Fruit fly (Drosophila melanogaster) whole organism, embryonic: ENCODE results near the gene SuUR.

ENCODE experiments used
- BtbVII ChIP-seq: fragments of 200-800 bp; sonication (Bioruptor generic); optimal IDR thresholded peaks from 3 replicates; lab custom pipeline; 2017; ENCODE audit warnings: missing biosample characterization, mild to moderate bottlenecking, missing genetic modification characterization
- CG14050 ChIP-seq: fragments of 200-800 bp; sonication (Bioruptor generic); IDR thresholded peaks from 3 replicates; pipeline ENCODE4 v1.3.6; 2022; ENCODE audit warnings: missing biosample characterization, missing genetic modification characterization
- CG5180 ChIP-seq: fragments of 200-800 bp; sonication (Bioruptor generic); optimal IDR thresholded peaks from 3 replicates; lab custom pipeline; 2017; ENCODE audit warnings: missing biosample characterization, missing genetic modification characterization, mild to moderate bottlenecking, moderate library complexity, missing genetic modification reagents
- CG6654 ChIP-seq: fragments of 200-800 bp; sonication (Bioruptor generic); optimal IDR thresholded peaks from 2 replicates; lab custom pipeline; 2017; ENCODE audit warnings: missing biosample characterization, mild to moderate bottlenecking, missing genetic modification characterization
- CG8089 ChIP-seq: fragments of 200-800 bp; sonication (Bioruptor generic); optimal IDR thresholded peaks from 3 replicates; lab custom pipeline; 2016; ENCODE audit warnings: missing biosample characterization, missing genetic modification characterization
- H15 ChIP-seq: fragments of 200-800 bp; sonication (Bioruptor generic); IDR thresholded peaks from 3 replicates; pipeline ENCODE4 v1.3.6; 2022; ENCODE audit warnings: missing biosample characterization, missing genetic modification characterization
- Hr39 ChIP-seq: fragments of >200 bp; optimal IDR thresholded peaks from 2 replicates; lab custom pipeline; 2017
- dmrt11E ChIP-seq: fragments of 200-800 bp; sonication (Bioruptor generic); optimal IDR thresholded peaks from 3 replicates; lab custom pipeline; 2018; ENCODE audit warnings: missing biosample characterization, mild to moderate bottlenecking, missing genetic modification characterization, moderate library complexity
- nerfin-1 ChIP-seq: fragments of 200-800 bp; sonication (Bioruptor generic); optimal IDR thresholded peaks from 3 replicates; lab custom pipeline; 2019; ENCODE audit warnings: missing biosample characterization, mild to moderate bottlenecking, missing genetic modification characterization, moderate library complexity
- pan ChIP-seq, 4 experiments: fragments of >200 bp in 3 of 4; fragments of 200-800 bp in 1 of 4; sonication (Bioruptor generic) in 1 of 4; optimal IDR thresholded peaks in 3 of 4; IDR thresholded peaks in 1 of 4; 2 replicates each; pipeline versions ENCODE4 v1.3.6 to Lab custom; 2017 to 2022; ENCODE audit warnings: missing biosample characterization in 2 of 4, missing genetic modification characterization in 2 of 4, mixed read lengths in 1 of 4
- twi ChIP-seq: fragments of 200-800 bp; optimal IDR thresholded peaks from 2 replicates; lab custom pipeline; 2019; ENCODE audit warnings: missing biosample characterization, mild to moderate bottlenecking, missing genetic modification characterization, moderate library complexity
- vfl ChIP-seq: fragments of 200-800 bp; sonication (Bioruptor generic); optimal IDR thresholded peaks from 2 replicates; lab custom pipeline; 2016; ENCODE audit warnings: missing biosample characterization, missing genetic modification characterization

DNA sequence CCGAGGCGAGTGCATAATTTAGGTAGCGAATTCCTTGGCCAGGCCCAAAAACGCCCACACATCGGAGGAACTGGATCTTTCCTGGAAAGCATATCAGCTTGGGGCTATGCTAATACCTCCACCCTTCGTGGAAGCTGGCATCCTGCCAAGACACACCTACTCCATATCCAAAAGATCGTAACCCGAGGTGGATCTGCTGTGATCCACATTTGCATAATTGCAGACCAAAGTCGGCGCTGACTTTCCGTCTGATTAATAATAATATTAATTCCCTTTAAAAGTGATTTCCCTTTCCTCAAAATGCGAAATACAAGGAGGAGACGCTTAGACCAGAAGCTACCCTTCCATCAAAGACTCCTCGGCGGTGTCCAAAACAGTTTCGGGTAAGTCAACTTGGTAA lies 39.5 kb upstream of the SuUR start, which contains the start of gene CG32079:
- TF ChIP-seq vfl: no peak
- TF ChIP-seq nerfin-1: no peak
- TF ChIP-seq CG5180: no peak
- no peak for TF ChIP-seq BtbVII (GFP tag; lab: Kevin White, UChicago)
- no peak for TF ChIP-seq pan (optimal IDR thresholded peaks at IDR 0.05; lab: Kevin White, UChicago)
- no peak for TF ChIP-seq pan (GFP tag; optimal IDR thresholded peaks at IDR 0.05 in 1 of 2, IDR thresholded peaks at IDR 0.05 in 1 of 2)
- TF ChIP-seq CG6654 (GFP tag; lab: Kevin White, UChicago): no peak
- TF ChIP-seq Hr39 (lab: Kevin White, UChicago): no peak
- no peak for TF ChIP-seq CG8089 (GFP tag; lab: Kevin White, UChicago)
- no peak for TF ChIP-seq CG14050 (GFP tag; lab: Robert Waterston, UW)
- no peak for TF ChIP-seq H15
- no peak for TF ChIP-seq twi (tag; lab: Kevin White, UChicago)
- TF ChIP-seq dmrt11E (tag; lab: Kevin White, UChicago): no peak
